Fruit fly (Drosophila melanogaster) whole organism, prepupa: ENCODE data around the gene alpha-Man-Ib.

Experiments used
- Blimp-1 ChIP-seq: fragments of 200-800 bp; sonication (Bioruptor generic); optimal IDR thresholded peaks from 3 replicates; lab custom pipeline; 2017; ENCODE audit warnings: missing biosample characterization, missing genetic modification characterization, mild to moderate bottlenecking, moderate library complexity, missing genetic modification reagents
- CG10631 ChIP-seq: fragments of 200-800 bp; sonication (Bioruptor generic); optimal IDR thresholded peaks from 2 replicates; lab custom pipeline; 2016; ENCODE audit warnings: missing biosample characterization, missing genetic modification characterization
- CG10669 ChIP-seq: fragments of 200-800 bp; sonication (Bioruptor generic); optimal IDR thresholded peaks from 3 replicates; lab custom pipeline; 2018; ENCODE audit warnings: missing biosample characterization, mild to moderate bottlenecking, missing genetic modification characterization, moderate library complexity
- CG11294 ChIP-seq: fragments of 200-800 bp; sonication (Bioruptor generic); IDR thresholded peaks from 2 replicates; pipeline ENCODE4 v1.3.6; 2022; ENCODE audit warnings: missing biosample characterization, missing genetic modification characterization
- CG15336 ChIP-seq: fragments of 200-800 bp; sonication (Bioruptor generic); IDR thresholded peaks from 2 replicates; pipeline ENCODE4 v1.3.6; 2022; ENCODE audit warnings: missing biosample characterization, missing genetic modification characterization
- CG1621 ChIP-seq: fragments of 200-800 bp; sonication (Bioruptor generic); optimal IDR thresholded peaks from 3 replicates; lab custom pipeline; 2018; ENCODE audit warnings: missing biosample characterization, mild to moderate bottlenecking, missing genetic modification characterization
- CG16779 ChIP-seq: fragments of 200-800 bp; sonication (Bioruptor generic); optimal IDR thresholded peaks from 3 replicates; lab custom pipeline; 2017; ENCODE audit warnings: missing biosample characterization, mild to moderate bottlenecking, missing genetic modification characterization
- CG32006 ChIP-seq: fragments of 200-800 bp; sonication (Bioruptor generic); optimal IDR thresholded peaks from 3 replicates; lab custom pipeline; 2017; ENCODE audit warnings: missing biosample characterization, mild to moderate bottlenecking, missing genetic modification characterization
- CG34406 ChIP-seq: fragments of 200-800 bp; sonication (Bioruptor generic); optimal IDR thresholded peaks from 3 replicates; lab custom pipeline; 2016; ENCODE audit warnings: missing biosample characterization, missing genetic modification characterization
- CG3919 ChIP-seq: fragments of 200-800 bp; sonication (Bioruptor generic); optimal IDR thresholded peaks from 3 replicates; lab custom pipeline; 2016; ENCODE audit warnings: missing biosample characterization, missing genetic modification characterization
- CG4318 ChIP-seq: fragments of 200-800 bp; sonication (Bioruptor generic); optimal IDR thresholded peaks from 3 replicates; lab custom pipeline; 2017; ENCODE audit warnings: missing biosample characterization, mild to moderate bottlenecking, missing genetic modification characterization
- CG6163 ChIP-seq: fragments of 200-800 bp; sonication (Bioruptor generic); IDR thresholded peaks from 3 replicates; pipeline ENCODE4 v1.3.6; 2022; ENCODE audit warnings: missing biosample characterization, missing genetic modification characterization
- CG6276 ChIP-seq: fragments of 200-800 bp; sonication (Bioruptor generic); optimal IDR thresholded peaks from 2 replicates; lab custom pipeline; 2017; ENCODE audit warnings: missing biosample characterization, mild to moderate bottlenecking, missing genetic modification characterization
- CG6792 ChIP-seq: fragments of 200-800 bp; sonication (Bioruptor generic); optimal IDR thresholded peaks from 3 replicates; lab custom pipeline; 2016; ENCODE audit warnings: missing biosample characterization, missing genetic modification characterization
- CG6854 ChIP-seq: fragments of 200-800 bp; sonication (Bioruptor generic); optimal IDR thresholded peaks from 2 replicates; lab custom pipeline; 2017; ENCODE audit warnings: missing biosample characterization, mild to moderate bottlenecking, missing genetic modification characterization
- CG7368 ChIP-seq: fragments of 200-800 bp; sonication (Bioruptor generic); optimal IDR thresholded peaks from 3 replicates; lab custom pipeline; 2016; ENCODE audit warnings: missing biosample characterization, missing genetic modification characterization
- CG8119 ChIP-seq: fragments of 200-800 bp; sonication (Bioruptor generic); IDR thresholded peaks from 3 replicates; pipeline ENCODE4 v1.3.6; 2022; ENCODE audit warnings: missing biosample characterization, missing genetic modification characterization
- CG8632 ChIP-seq: fragments of 200-800 bp; sonication (Bioruptor generic); optimal IDR thresholded peaks from 3 replicates; lab custom pipeline; 2016; ENCODE audit warnings: missing biosample characterization, missing genetic modification characterization
- CG9139 ChIP-seq: fragments of 200-800 bp; sonication (Bioruptor generic); optimal IDR thresholded peaks from 3 replicates; lab custom pipeline; 2017; ENCODE audit warnings: missing biosample characterization, mild to moderate bottlenecking, missing genetic modification characterization
- Eip75B ChIP-seq: fragments of 200-800 bp; sonication (Bioruptor generic); optimal IDR thresholded peaks from 3 replicates; lab custom pipeline; 2016; ENCODE audit warnings: missing biosample characterization, missing genetic modification characterization
- Eip93F ChIP-seq: fragments of 200-800 bp; sonication (Bioruptor generic); optimal IDR thresholded peaks from 2 replicates; lab custom pipeline; 2016; ENCODE audit warnings: missing biosample characterization, mild to moderate bottlenecking, missing genetic modification characterization
- Ets21C ChIP-seq: fragments of 200-800 bp; sonication (Bioruptor generic); optimal IDR thresholded peaks from 3 replicates; lab custom pipeline; 2016; ENCODE audit warnings: missing biosample characterization, missing genetic modification characterization
- Ets96B ChIP-seq: fragments of 200-800 bp; optimal IDR thresholded peaks from 2 replicates; lab custom pipeline; 2019; ENCODE audit warnings: missing biosample characterization, mild to moderate bottlenecking, missing genetic modification characterization, moderate library complexity
- Hr39 ChIP-seq: fragments of 200-800 bp; sonication (Bioruptor generic); optimal IDR thresholded peaks from 2 replicates; lab custom pipeline; 2016; ENCODE audit warnings: missing biosample characterization, missing genetic modification characterization
- Hr4 ChIP-seq: fragments of 200-800 bp; sonication (Bioruptor generic); optimal IDR thresholded peaks from 3 replicates; lab custom pipeline; 2016; ENCODE audit warnings: missing biosample characterization, missing genetic modification characterization
- Lpt ChIP-seq: fragments of 200-800 bp; sonication (Bioruptor generic); optimal IDR thresholded peaks from 3 replicates; lab custom pipeline; 2016; ENCODE audit warnings: missing biosample characterization, missing genetic modification characterization
- Met ChIP-seq: fragments of 200-800 bp; sonication (Bioruptor generic); optimal IDR thresholded peaks from 3 replicates; lab custom pipeline; 2016; ENCODE audit warnings: missing biosample characterization, missing genetic modification characterization
- OdsH ChIP-seq: fragments of 200-800 bp; sonication (Bioruptor generic); optimal IDR thresholded peaks from 3 replicates; lab custom pipeline; 2016; ENCODE audit warnings: missing biosample characterization, missing genetic modification characterization
- Smox ChIP-seq: fragments of 200-800 bp; sonication (Bioruptor generic); optimal IDR thresholded peaks from 3 replicates; lab custom pipeline; 2016; ENCODE audit warnings: missing biosample characterization, missing genetic modification characterization
- Sox102F ChIP-seq: fragments of 200-800 bp; sonication (Bioruptor generic); optimal IDR thresholded peaks from 2 replicates; lab custom pipeline; 2016; ENCODE audit warnings: missing biosample characterization, mild to moderate bottlenecking, missing genetic modification characterization
- Sox14 ChIP-seq: fragments of 200-800 bp; sonication (Bioruptor generic); optimal IDR thresholded peaks from 3 replicates; lab custom pipeline; 2016; ENCODE audit warnings: missing biosample characterization, missing genetic modification characterization
- Sox15 ChIP-seq: fragments of 200-800 bp; sonication (Bioruptor generic); optimal IDR thresholded peaks from 3 replicates; lab custom pipeline; 2016; ENCODE audit warnings: missing biosample characterization, missing genetic modification characterization
- achi ChIP-seq: fragments of 200-800 bp; sonication (Bioruptor generic); optimal IDR thresholded peaks from 3 replicates; lab custom pipeline; 2016; ENCODE audit warnings: missing biosample characterization, missing genetic modification characterization
- acj6 ChIP-seq: fragments of 200-800 bp; sonication (Bioruptor generic); optimal IDR thresholded peaks from 3 replicates; lab custom pipeline; 2016; ENCODE audit warnings: missing biosample characterization, missing genetic modification characterization
- cyc ChIP-seq: fragments of 200-800 bp; sonication (Bioruptor generic); optimal IDR thresholded peaks from 3 replicates; lab custom pipeline; 2016; ENCODE audit warnings: missing biosample characterization, missing genetic modification characterization
- dac ChIP-seq: fragments of 200-800 bp; sonication (Bioruptor generic); optimal IDR thresholded peaks from 2 replicates; lab custom pipeline; 2017; ENCODE audit warnings: missing biosample characterization, mild to moderate bottlenecking, missing genetic modification characterization
- eg ChIP-seq: fragments of 200-800 bp; sonication (Bioruptor generic); IDR thresholded peaks from 3 replicates; pipeline ENCODE4 v1.3.6; 2022; ENCODE audit warnings: missing biosample characterization, missing genetic modification characterization
- esn ChIP-seq: fragments of 200-800 bp; sonication (Bioruptor generic); optimal IDR thresholded peaks from 2 replicates; lab custom pipeline; 2016; ENCODE audit warnings: missing biosample characterization, mild to moderate bottlenecking, missing genetic modification characterization, moderate library complexity
- fd59A ChIP-seq: fragments of 200-800 bp; sonication (Bioruptor generic); optimal IDR thresholded peaks from 2 replicates; lab custom pipeline; 2017; ENCODE audit warnings: missing biosample characterization, mild to moderate bottlenecking, missing genetic modification characterization, missing genetic modification reagents
- fd85E ChIP-seq: fragments of 200-800 bp; sonication (Bioruptor generic); optimal IDR thresholded peaks from 3 replicates; lab custom pipeline; 2016; ENCODE audit warnings: missing biosample characterization, missing genetic modification characterization
- fkh ChIP-seq: fragments of 200-800 bp; sonication (Bioruptor generic); optimal IDR thresholded peaks from 3 replicates; lab custom pipeline; 2017; ENCODE audit warnings: missing biosample characterization, mild to moderate bottlenecking, missing genetic modification characterization, moderate library complexity
- net ChIP-seq: fragments of 200-800 bp; sonication (Bioruptor generic); optimal IDR thresholded peaks from 3 replicates; lab custom pipeline; 2016; ENCODE audit warnings: missing biosample characterization, missing genetic modification characterization
- salr ChIP-seq, 2 experiments: fragments of 200-800 bp; sonication (Bioruptor generic); optimal IDR thresholded peaks; 3 replicates each; lab custom pipeline; 2016 to 2018; ENCODE audit warnings: missing biosample characterization in 2 of 2, missing genetic modification characterization in 2 of 2, mild to moderate bottlenecking in 1 of 2
- spab ChIP-seq: fragments of 200-800 bp; sonication (Bioruptor generic); optimal IDR thresholded peaks from 2 replicates; lab custom pipeline; 2017; ENCODE audit warnings: missing biosample characterization, mild to moderate bottlenecking, missing genetic modification characterization, missing genetic modification reagents
- ss ChIP-seq, 2 experiments: fragments of 200-800 bp; sonication (Bioruptor generic); optimal IDR thresholded peaks; 2 replicates in 1 of 2; 3 replicates in 1 of 2; lab custom pipeline; 2017 to 2018; ENCODE audit warnings: mild to moderate bottlenecking in 2 of 2, missing biosample characterization in 2 of 2, missing genetic modification characterization in 2 of 2, moderate library complexity in 1 of 2
- svp ChIP-seq: fragments of 200-800 bp; sonication (Bioruptor generic); peaks from one replicate; lab custom pipeline; 2016; ENCODE audit warnings: missing biosample characterization, missing genetic modification characterization
- vri ChIP-seq: fragments of 200-800 bp; sonication (Bioruptor generic); optimal IDR thresholded peaks from 3 replicates; lab custom pipeline; 2016; ENCODE audit warnings: missing biosample characterization, mild to moderate bottlenecking, missing genetic modification characterization

The alpha-Man-Ib gene

dm6 chr3R:29094152-29094551, 18.5 kb downstream of the alpha-Man-Ib start (continued):
- no peak for TF ChIP-seq CG4318
- TF ChIP-seq CG6854 (GFP tag; lab: Kevin White, UChicago): no peak
- peak; percentile 69 for TF ChIP-seq CG10631 (GFP tag; lab: Kevin White, UChicago)
- no peak for TF ChIP-seq CG8632 (GFP tag; lab: Kevin White, UChicago)
- TF ChIP-seq spab (GFP tag; lab: Kevin White, UChicago): peak; percentile 71
- no peak for TF ChIP-seq dac (GFP tag; lab: Kevin White, UChicago)
- peak; percentile 71 for TF ChIP-seq Sox14 (GFP tag; lab: Kevin White, UChicago)
- TF ChIP-seq Sox102F: no peak
- 0 out of 3 replicates have a peak, but pooled peaks have one; percentile 46 for TF ChIP-seq eg
- TF ChIP-seq CG1621 (tag; lab: Kevin White, UChicago): peak; percentile 65
- peak; percentile 61 for TF ChIP-seq CG32006 (GFP tag; lab: Kevin White, UChicago)
- peak; percentile 61 for TF ChIP-seq Eip75B
- peak in 1 of 2 experiments; percentile 58 for TF ChIP-seq salr (GFP tag; optimal IDR thresholded peaks at IDR 0.05; lab: Kevin White, UChicago)
- TF ChIP-seq acj6 (GFP tag; lab: Kevin White, UChicago): peak; percentile 47
- no peak for TF ChIP-seq Hr4 (GFP tag; lab: Kevin White, UChicago)
- peak; percentile 64 for TF ChIP-seq fd59A (GFP tag; lab: Kevin White, UChicago)
- peak; percentile 33 for TF ChIP-seq esn (GFP tag; lab: Kevin White, UChicago)
- TF ChIP-seq CG11294 (GFP tag; lab: Robert Waterston, UW): peak; percentile 46; the same call in 1 of the 2 replicates
- peak; percentile 59; the same call in 1 of the 2 replicates for TF ChIP-seq CG15336 (GFP tag; lab: Robert Waterston, UW)
- no peak for TF ChIP-seq Blimp-1 (GFP tag; lab: Kevin White, UChicago)
- peak; percentile 31 for TF ChIP-seq CG34406 (GFP tag; lab: Kevin White, UChicago)
- TF ChIP-seq, all 60 proteins: peak for 41

- TF ChIP-seq CG6163 (GFP tag; lab: Robert Waterston, UW) (peak; percentile 50; the same call in 2 of the 3 replicates), Sox14 (GFP tag; lab: Kevin White, UChicago) (peak; percentile 38), CG6276 (GFP tag; lab: Kevin White, UChicago) (no peak), dac (GFP tag; lab: Kevin White, UChicago) (no peak), Ets21C (GFP tag; lab: Kevin White, UChicago) (peak; percentile 5), vri (GFP tag; lab: Kevin White, UChicago) (no peak), CG1621 (tag; lab: Kevin White, UChicago) (peak; percentile 31), Hr4 (GFP tag; lab: Kevin White, UChicago) (peak; percentile 14), Sox102F (no peak), CG9139 (GFP tag; lab: Kevin White, UChicago) (peak; percentile 4), Lpt (GFP tag; lab: Kevin White, UChicago) (no peak), svp (GFP tag; lab: Kevin White, UChicago) (no peak), Met (GFP tag; lab: Kevin White, UChicago) (peak; percentile 45), esn (GFP tag; lab: Kevin White, UChicago) (peak; percentile 31), acj6 (GFP tag; lab: Kevin White, UChicago) (peak; percentile 41), Eip75B (peak; percentile 44), Sox15 (GFP tag; lab: Kevin White, UChicago) (no peak), CG32006 (GFP tag; lab: Kevin White, UChicago) (peak; percentile 41), CG8119 (GFP tag; lab: Robert Waterston, UW) (peak; percentile 31; the same call in 1 of the 3 replicates), Eip93F (GFP tag; lab: Kevin White, UChicago) (no peak), OdsH (GFP tag; lab: Kevin White, UChicago) (peak; percentile 38), ss (GFP tag; optimal IDR thresholded peaks at IDR 0.05; lab: Kevin White, UChicago) (peak; percentile 27 to 52), CG11294 (GFP tag; lab: Robert Waterston, UW) (no peak), fd59A (GFP tag; lab: Kevin White, UChicago) (peak; percentile 60), fkh (GFP tag; lab: Kevin White, UChicago) (no peak), Hr39 (peak; percentile 31), CG10669 (peak; percentile 59), fd85E (GFP tag; lab: Kevin White, UChicago) (no peak), Blimp-1 (GFP tag; lab: Kevin White, UChicago) (no peak), achi (peak; percentile 59), Smox (GFP tag; lab: Kevin White, UChicago) (peak; percentile 2), CG7368 (GFP tag; lab: Kevin White, UChicago) (peak; percentile 30), net (GFP tag; lab: Kevin White, UChicago) (peak; percentile 4), cyc (GFP tag; lab: Kevin White, UChicago) (peak; percentile 21), CG16779 (tag; lab: Kevin White, UChicago) (no peak), Ets96B (tag; lab: Kevin White, UChicago) (peak; percentile 73), CG4318 (peak; percentile 3), CG3919 (peak; percentile 54), salr (GFP tag; optimal IDR thresholded peaks at IDR 0.05; lab: Kevin White, UChicago) (peak; percentile 4 to 31), CG6792 (GFP tag; lab: Kevin White, UChicago) (peak; percentile 31), CG6854 (GFP tag; lab: Kevin White, UChicago) (no peak)
These were observed 21.0 kb downstream of the alpha-Man-Ib start for dm6 chr3R:29091609-29092008.
